Fruit fly (Drosophila melanogaster) whole organism, embryonic: ENCODE results near the gene Ctns.
A peak's percentile ranks its signal among the peaks of the same experiment; 100 is the strongest.

Experiments used
- Aef1 ChIP-seq: fragments of 200-800 bp; sonication (Bioruptor generic); IDR thresholded peaks from 3 replicates; pipeline ENCODE4 v1.3.6; 2022; ENCODE audit warnings: missing biosample characterization, missing genetic modification characterization
- B-H1 ChIP-seq: fragments of 200-800 bp; sonication (Bioruptor generic); IDR thresholded peaks from 3 replicates; pipeline ENCODE4 v1.3.6; 2022; ENCODE audit warnings: missing biosample characterization, missing genetic modification characterization
- BEAF-32 ChIP-seq: fragments of 200-800 bp; sonication (Bioruptor generic); optimal IDR thresholded peaks from 3 replicates; lab custom pipeline; 2017; ENCODE audit warnings: missing biosample characterization, missing genetic modification characterization, mild to moderate bottlenecking, moderate library complexity, missing genetic modification reagents
- Bgb ChIP-seq: fragments of 200-800 bp; sonication (Bioruptor generic); IDR thresholded peaks from 2 replicates; pipeline ENCODE4 v1.3.6; 2022; ENCODE audit warnings: missing biosample characterization, missing genetic modification characterization; ENCODE audit not compliant: partially characterized antibody
- Bteb2 ChIP-seq: fragments of 200-800 bp; sonication (Bioruptor generic); optimal IDR thresholded peaks from 2 replicates; lab custom pipeline; 2016; ENCODE audit warnings: missing biosample characterization, missing genetic modification characterization
- CG12299 ChIP-seq: fragments of 200-800 bp; sonication (Bioruptor generic); optimal IDR thresholded peaks from 2 replicates; lab custom pipeline; 2018; ENCODE audit warnings: missing biosample characterization, mild to moderate bottlenecking, missing genetic modification characterization
- CG13296 ChIP-seq: fragments of 200-800 bp; sonication (Bioruptor generic); optimal IDR thresholded peaks from 3 replicates; lab custom pipeline; 2018; ENCODE audit warnings: missing biosample characterization, mild to moderate bottlenecking, missing genetic modification characterization
- CG1603 ChIP-seq: fragments of 200-800 bp; sonication (Bioruptor generic); optimal IDR thresholded peaks from 2 replicates; lab custom pipeline; 2019; ENCODE audit warnings: missing biosample characterization, mild to moderate bottlenecking, missing genetic modification characterization, moderate library complexity
- CG17359 ChIP-seq: fragments of 200-800 bp; sonication (Bioruptor generic); optimal IDR thresholded peaks from 3 replicates; lab custom pipeline; 2018; ENCODE audit warnings: missing biosample characterization, mild to moderate bottlenecking, missing genetic modification characterization, moderate library complexity
- CG17568 ChIP-seq: fragments of 200-800 bp; sonication (Bioruptor generic); optimal IDR thresholded peaks from 2 replicates; lab custom pipeline; 2018; ENCODE audit warnings: missing biosample characterization, mild to moderate bottlenecking, missing genetic modification characterization, moderate library complexity
- CG2120 ChIP-seq: fragments of 200-800 bp; sonication (Bioruptor generic); optimal IDR thresholded peaks from 3 replicates; lab custom pipeline; 2016; ENCODE audit warnings: missing biosample characterization, missing genetic modification characterization
- CG2129 ChIP-seq: fragments of 200-800 bp; sonication (Bioruptor generic); IDR thresholded peaks from 2 replicates; pipeline ENCODE4 v1.3.6; 2022; ENCODE audit warnings: missing biosample characterization, missing genetic modification characterization; ENCODE audit not compliant: partially characterized antibody
- CG30020 ChIP-seq: fragments of 200-800 bp; optimal IDR thresholded peaks from 2 replicates; lab custom pipeline; 2019; ENCODE audit warnings: missing biosample characterization, mild to moderate bottlenecking, missing genetic modification characterization, moderate library complexity
- CG30431 ChIP-seq: fragments of 200-800 bp; sonication (Bioruptor generic); optimal IDR thresholded peaks from 2 replicates; lab custom pipeline; 2017; ENCODE audit warnings: missing biosample characterization, missing genetic modification characterization
- CG9437 ChIP-seq: fragments of 200-800 bp; sonication (Bioruptor generic); optimal IDR thresholded peaks from 2 replicates; lab custom pipeline; 2018; ENCODE audit warnings: missing biosample characterization, mild to moderate bottlenecking, missing genetic modification characterization
- CG9727 ChIP-seq: fragments of 200-800 bp; sonication (Bioruptor generic); optimal IDR thresholded peaks from 3 replicates; lab custom pipeline; 2017; ENCODE audit warnings: missing biosample characterization, mild to moderate bottlenecking, missing genetic modification characterization
- CoRest ChIP-seq: fragments of 200-800 bp; sonication (Bioruptor generic); optimal IDR thresholded peaks from 3 replicates; lab custom pipeline; 2018; ENCODE audit warnings: missing biosample characterization, mild to moderate bottlenecking, missing genetic modification characterization, moderate library complexity
- Deaf1 ChIP-seq: fragments of 200-800 bp; optimal IDR thresholded peaks from 3 replicates; lab custom pipeline; 2019; ENCODE audit warnings: missing biosample characterization, mild to moderate bottlenecking, missing genetic modification characterization, moderate library complexity
- Dll ChIP-seq: fragments of 200-800 bp; sonication (Bioruptor generic); IDR thresholded peaks from 4 replicates; pipeline ENCODE4 v1.3.6; 2022; ENCODE audit warnings: missing biosample characterization, missing genetic modification characterization; ENCODE audit not compliant: partially characterized antibody
- Doc3 ChIP-seq: fragments of 200-800 bp; sonication (Bioruptor generic); IDR thresholded peaks from 3 replicates; pipeline ENCODE4 v1.3.6; 2022; ENCODE audit warnings: missing biosample characterization, missing genetic modification characterization; ENCODE audit not compliant: partially characterized antibody
- Dp ChIP-seq: fragments of 200-800 bp; sonication (Bioruptor generic); optimal IDR thresholded peaks from 2 replicates; lab custom pipeline; 2018; ENCODE audit warnings: missing biosample characterization, mild to moderate bottlenecking, missing genetic modification characterization, moderate library complexity
- Dref ChIP-seq: fragments of 200-800 bp; sonication (Bioruptor generic); IDR thresholded peaks from 2 replicates; pipeline ENCODE4 v1.3.6; 2022; ENCODE audit warnings: missing biosample characterization, missing genetic modification characterization
- E2f2 ChIP-seq: fragments of 200-800 bp; sonication (Bioruptor generic); IDR thresholded peaks from 2 replicates; pipeline ENCODE4 v1.3.6; 2022; ENCODE audit warnings: missing biosample characterization, missing genetic modification characterization
- Ets65A ChIP-seq: fragments of 200-800 bp; sonication (Bioruptor generic); peaks from one replicate; lab custom pipeline; 2016; ENCODE audit warnings: missing biosample characterization, missing genetic modification characterization
- Ets97D ChIP-seq: fragments of 200-800 bp; sonication (Bioruptor generic); optimal IDR thresholded peaks from 3 replicates; lab custom pipeline; 2016; ENCODE audit warnings: missing biosample characterization, missing genetic modification characterization
- HLH4C ChIP-seq: fragments of 200-800 bp; sonication (Bioruptor generic); IDR thresholded peaks from 3 replicates; pipeline ENCODE4 v1.3.6; 2022; ENCODE audit warnings: missing biosample characterization, missing genetic modification characterization; ENCODE audit not compliant: partially characterized antibody
- MESR4 ChIP-seq: fragments of 200-800 bp; sonication (Bioruptor generic); optimal IDR thresholded peaks from 2 replicates; lab custom pipeline; 2018; ENCODE audit warnings: missing biosample characterization, mild to moderate bottlenecking, missing genetic modification characterization, moderate library complexity
- Mad ChIP-seq: fragments of 200-800 bp; sonication (Bioruptor generic); optimal IDR thresholded peaks from 2 replicates; lab custom pipeline; 2016; ENCODE audit warnings: missing biosample characterization, missing genetic modification characterization
- Med ChIP-seq: fragments of 200-800 bp; sonication (Bioruptor generic); peaks from one replicate; lab custom pipeline; 2016; ENCODE audit warnings: missing biosample characterization, missing genetic modification characterization, mild to moderate bottlenecking, inconsistent platforms, moderate library complexity
- Poxn ChIP-seq: fragments of 200-800 bp; sonication (Bioruptor generic); IDR thresholded peaks from 2 replicates; pipeline ENCODE4 v1.3.6; 2022; ENCODE audit warnings: missing biosample characterization, missing genetic modification characterization
- Scr ChIP-seq: fragments of 200-800 bp; sonication (Bioruptor generic); IDR thresholded peaks from 2 replicates; pipeline ENCODE4 v1.3.6; 2022; ENCODE audit warnings: missing biosample characterization, missing genetic modification characterization; ENCODE audit not compliant: partially characterized antibody
- Sry-δ ChIP-seq: fragments of 200-800 bp; sonication (Bioruptor generic); optimal IDR thresholded peaks from 2 replicates; lab custom pipeline; 2016; ENCODE audit warnings: missing biosample characterization, missing genetic modification characterization
- amos ChIP-seq: fragments of 200-800 bp; sonication (Bioruptor generic); IDR thresholded peaks from 2 replicates; pipeline ENCODE4 v1.3.6; 2022; ENCODE audit warnings: missing biosample characterization, missing genetic modification characterization; ENCODE audit not compliant: partially characterized antibody
- bbx ChIP-seq: fragments of 200-800 bp; sonication (Bioruptor generic); IDR thresholded peaks from 2 replicates; pipeline ENCODE4 v1.3.6; 2022; ENCODE audit warnings: missing biosample characterization, missing genetic modification characterization; ENCODE audit not compliant: partially characterized antibody
- br ChIP-seq: fragments of >200 bp; optimal IDR thresholded peaks from 2 replicates; lab custom pipeline; 2017
- fd64A ChIP-seq: fragments of 200-800 bp; sonication (Bioruptor generic); optimal IDR thresholded peaks from 3 replicates; lab custom pipeline; 2018; ENCODE audit warnings: missing biosample characterization, mild to moderate bottlenecking, missing genetic modification characterization
- gce ChIP-seq: fragments of 200-800 bp; sonication (Bioruptor generic); IDR thresholded peaks from 3 replicates; pipeline ENCODE4 v1.3.6; 2022; ENCODE audit warnings: missing biosample characterization, missing genetic modification characterization
- hbn ChIP-seq: fragments of 200-800 bp; sonication (Bioruptor generic); IDR thresholded peaks from 2 replicates; pipeline ENCODE4 v1.3.6; 2022; ENCODE audit warnings: missing biosample characterization, missing genetic modification characterization; ENCODE audit not compliant: partially characterized antibody
- lmd ChIP-seq: fragments of 200-800 bp; sonication (Bioruptor generic); IDR thresholded peaks from 2 replicates; pipeline ENCODE4 v1.3.6; 2022; ENCODE audit warnings: missing biosample characterization, missing genetic modification characterization
- pan ChIP-seq, 4 experiments: fragments of >200 bp in 3 of 4; fragments of 200-800 bp in 1 of 4; sonication (Bioruptor generic) in 1 of 4; optimal IDR thresholded peaks in 3 of 4; IDR thresholded peaks in 1 of 4; 2 replicates each; pipeline versions ENCODE4 v1.3.6 to Lab custom; 2017 to 2022; ENCODE audit warnings: missing biosample characterization in 2 of 4, missing genetic modification characterization in 2 of 4, mixed read lengths in 1 of 4
- pzg ChIP-seq: fragments of 200-800 bp; sonication (Bioruptor generic); optimal IDR thresholded peaks from 3 replicates; lab custom pipeline; 2018; ENCODE audit warnings: missing biosample characterization, mild to moderate bottlenecking, missing genetic modification characterization, moderate library complexity
- sima ChIP-seq: fragments of 200-800 bp; sonication (Bioruptor generic); optimal IDR thresholded peaks from 2 replicates; lab custom pipeline; 2016; ENCODE audit warnings: missing biosample characterization, missing genetic modification characterization
- stwl ChIP-seq: fragments of 200-800 bp; sonication (Bioruptor generic); optimal IDR thresholded peaks from 3 replicates; lab custom pipeline; 2018; ENCODE audit warnings: missing biosample characterization, mild to moderate bottlenecking, missing genetic modification characterization, moderate library complexity
- trem ChIP-seq: fragments of 200-800 bp; optimal IDR thresholded peaks from 3 replicates; lab custom pipeline; 2019; ENCODE audit warnings: missing biosample characterization, mild to moderate bottlenecking, missing genetic modification characterization, moderate library complexity
- unc-4 ChIP-seq: fragments of 200-800 bp; sonication (Bioruptor generic); IDR thresholded peaks from 2 replicates; pipeline ENCODE4 v1.3.6; 2022; ENCODE audit warnings: missing biosample characterization, missing genetic modification characterization; ENCODE audit not compliant: partially characterized antibody
- vnd ChIP-seq: fragments of 200-800 bp; sonication (Bioruptor generic); IDR thresholded peaks from 3 replicates; pipeline ENCODE4 v1.3.6; 2022; ENCODE audit warnings: missing biosample characterization, missing genetic modification characterization; ENCODE audit not compliant: partially characterized antibody

Gene Ctns

dm6 chr3R:23053135-23053730 is 5.5 kb downstream of the Ctns start (continued):
- TF ChIP-seq Bgb = peak; percentile 60
- 0 out of 4 replicates have a peak, but pooled peaks have one; percentile 19 for TF ChIP-seq Dll (GFP tag; lab: Robert Waterston, UW)
- peak; percentile 4 for TF ChIP-seq stwl (tag; lab: Kevin White, UChicago)
- TF ChIP-seq Scr = peak; percentile 32; the same call in 1 of the 2 replicates
- 0 out of 3 replicates have a peak, but pooled peaks have one; percentile 7 for TF ChIP-seq HLH4C
- peak; percentile 61 for TF ChIP-seq trem (tag; lab: Kevin White, UChicago)
- TF ChIP-seq CG2129 = 0 out of 2 replicates have a peak, but pooled peaks have one; percentile 11
- TF ChIP-seq Doc3 (GFP tag; lab: Robert Waterston, UW) = peak; percentile 16; the same call in 2 of the 3 replicates
- peak; percentile 42 for TF ChIP-seq hbn (GFP tag; lab: Robert Waterston, UW)
- no peak for TF ChIP-seq Poxn (GFP tag; lab: Robert Waterston, UW)
- peak; percentile 47 for TF ChIP-seq CG1603 (tag; lab: Kevin White, UChicago)
- peak; percentile 61 for TF ChIP-seq amos
- TF ChIP-seq pzg = peak; percentile 47
- peak; percentile 82 for TF ChIP-seq Dp
- no peak for TF ChIP-seq CG13296 (GFP tag; lab: Kevin White, UChicago)
- TF ChIP-seq Sry-δ (GFP tag; lab: Kevin White, UChicago) = peak; percentile 55
- TF ChIP-seq BEAF-32 (GFP tag; lab: Kevin White, UChicago) = peak; percentile 53
- no peak for TF ChIP-seq CG17568 (GFP tag; lab: Kevin White, UChicago)
- peak; percentile 43 for TF ChIP-seq Med
- 0 out of 2 replicates have a peak, but pooled peaks have one; percentile 17 for TF ChIP-seq unc-4
- peak; percentile 34 for TF ChIP-seq MESR4 (GFP tag; lab: Kevin White, UChicago)
- peak; percentile 89 for TF ChIP-seq E2f2 (GFP tag; lab: Robert Waterston, UW)
- TF ChIP-seq Dref (GFP tag; lab: Robert Waterston, UW) = peak; percentile 75
- 0 out of 3 replicates have a peak, but pooled peaks have one; percentile 12 for TF ChIP-seq vnd (GFP tag; lab: Robert Waterston, UW)
- no peak for TF ChIP-seq CG2120 (GFP tag; lab: Kevin White, UChicago)
- TF ChIP-seq pan (optimal IDR thresholded peaks at IDR 0.05; lab: Kevin White, UChicago) = no peak
- TF ChIP-seq pan (GFP tag; optimal IDR thresholded peaks at IDR 0.05 in 1 of 2, IDR thresholded peaks at IDR 0.05 in 1 of 2) = no peak
- TF ChIP-seq bbx (GFP tag; lab: Robert Waterston, UW) = 0 out of 2 replicates have a peak, but pooled peaks have one; percentile 36

dm6 chr3R:23051639-23052125 is 7.1 kb downstream of the Ctns start, which contains the start of gene Gr94a:
Gene Gr94a (plus strand): TSS chr3R:23051689.
- no peak for TF ChIP-seq Bteb2
- TF ChIP-seq br (lab: Kevin White, UChicago) = no peak
- no peak for TF ChIP-seq B-H1 (GFP tag; lab: Robert Waterston, UW)
- no peak for TF ChIP-seq fd64A (GFP tag; lab: Kevin White, UChicago)
- no peak for TF ChIP-seq Mad (GFP tag; lab: Kevin White, UChicago)
- TF ChIP-seq CG12299 (tag; lab: Kevin White, UChicago) = no peak
- TF ChIP-seq CG30431 (GFP tag; lab: Kevin White, UChicago) = no peak
- TF ChIP-seq, all 482 proteins: peak for 0

dm6 chr3R:23048690-23049118 is 10.1 kb downstream of the Ctns start:
- TF ChIP-seq sima (GFP tag; lab: Kevin White, UChicago) (no peak), Ets97D (GFP tag; lab: Kevin White, UChicago) (peak; percentile 10), CG17359 (tag; lab: Kevin White, UChicago) (peak; percentile 81), MESR4 (GFP tag; lab: Kevin White, UChicago) (no peak), CG30020 (peak; percentile 43), CG9437 (GFP tag; lab: Kevin White, UChicago) (peak; percentile 75), CG9727 (GFP tag; lab: Kevin White, UChicago) (peak; percentile 67), Scr (no peak), Aef1 (peak; percentile 61; the same call in 1 of the 3 replicates), lmd (GFP tag; lab: Robert Waterston, UW) (peak; percentile 91), Med (peak; percentile 71), Mad (GFP tag; lab: Kevin White, UChicago) (peak; percentile 36), Ets65A (GFP tag; lab: Kevin White, UChicago) (peak; percentile 95), CoRest (tag; lab: Kevin White, UChicago) (peak; percentile 89), Deaf1 (tag; lab: Kevin White, UChicago) (peak; percentile 57), gce (no peak)
